Fruit fly (Drosophila melanogaster): Measurements from ENCODE around the gene Tom.

Tom gene

dm6 chr3L:14952858-14953669, 16.1 kb upstream of the Tom start:
- TF ChIP-seq Snoo (tag; optimal IDR thresholded peaks at IDR 0.05), result no peak

- TF ChIP-seq Snoo (tag; optimal IDR thresholded peaks at IDR 0.05), result no peak
- no peak for TF ChIP-seq CG14655 (GFP tag; optimal IDR thresholded peaks at IDR 0.05)
- TF ChIP-seq fd96Ca (GFP tag; IDR thresholded peaks at IDR 0.05), result no peak
- TF ChIP-seq D1 (tag; optimal IDR thresholded peaks at IDR 0.05), result no peak
- no peak for TF ChIP-seq CG15710 (tag; optimal IDR thresholded peaks at IDR 0.05)
- TF ChIP-seq CG8301 (tag; optimal IDR thresholded peaks at IDR 0.05), result no peak
- no peak for TF ChIP-seq CG34367 (tag; optimal IDR thresholded peaks at IDR 0.05)
- TF ChIP-seq CG4496 (GFP tag; IDR thresholded peaks at IDR 0.05), result no peak
- no peak for TF ChIP-seq Ets98B (GFP tag; IDR thresholded peaks at IDR 0.05)
- TF ChIP-seq CG12605 (GFP tag; IDR thresholded peaks at IDR 0.05), result no peak
- TF ChIP-seq CG13204 (GFP tag; optimal IDR thresholded peaks at IDR 0.05), result no peak
Observed at dm6 chr3L:14956288-14957032, 12.7 kb upstream of the Tom start.

dm6 chr3L:14957033-14957328, 12.2 kb upstream of the Tom start:
- no peak for TF ChIP-seq CG13204 (GFP tag; optimal IDR thresholded peaks at IDR 0.05)
- TF ChIP-seq CG8301 (tag; optimal IDR thresholded peaks at IDR 0.05), result no peak
- TF ChIP-seq CG4496 (GFP tag; IDR thresholded peaks at IDR 0.05), result no peak
- TF ChIP-seq rn (GFP tag; IDR thresholded peaks at IDR 0.05), result no peak
- TF ChIP-seq CG15710 (tag; optimal IDR thresholded peaks at IDR 0.05), result no peak
- TF ChIP-seq CG10348 (GFP tag; IDR thresholded peaks at IDR 0.05), result no peak
- no peak for TF ChIP-seq CG8159 (tag; optimal IDR thresholded peaks at IDR 0.05)
- TF ChIP-seq gl (tag; optimal IDR thresholded peaks at IDR 0.05), result no peak
- TF ChIP-seq Ets98B (GFP tag; IDR thresholded peaks at IDR 0.05), result no peak
- TF ChIP-seq CG34367 (tag; optimal IDR thresholded peaks at IDR 0.05), result no peak
- TF ChIP-seq Pif1B (GFP tag; optimal IDR thresholded peaks at IDR 0.05), result no peak

dm6 chr3L:14958613-14959327, 10.4 kb upstream of the Tom start:
- no peak for TF ChIP-seq CG10348 (GFP tag; IDR thresholded peaks at IDR 0.05)
- TF ChIP-seq Pif1A (GFP tag; optimal IDR thresholded peaks at IDR 0.05), result no peak
- no peak for TF ChIP-seq CG17806 (tag; optimal IDR thresholded peaks at IDR 0.05)
- TF ChIP-seq D1 (tag; optimal IDR thresholded peaks at IDR 0.05), result no peak
- TF ChIP-seq CG8301 (tag; optimal IDR thresholded peaks at IDR 0.05), result no peak
- no peak for TF ChIP-seq Ets98B (GFP tag; IDR thresholded peaks at IDR 0.05)
- TF ChIP-seq CG9948 (tag; optimal IDR thresholded peaks at IDR 0.05), result no peak
- no peak for TF ChIP-seq CG15710 (tag; optimal IDR thresholded peaks at IDR 0.05)
- no peak for TF ChIP-seq rn (GFP tag; IDR thresholded peaks at IDR 0.05)
- TF ChIP-seq CG32121 (GFP tag; IDR thresholded peaks at IDR 0.05), result no peak
- TF ChIP-seq gl (tag; optimal IDR thresholded peaks at IDR 0.05), result no peak
- no peak for TF ChIP-seq EcR (GFP tag; optimal IDR thresholded peaks at IDR 0.05)
- no peak for TF ChIP-seq Snoo (tag; optimal IDR thresholded peaks at IDR 0.05)
- TF ChIP-seq CG12605 (GFP tag; IDR thresholded peaks at IDR 0.05), result no peak
- no peak for TF ChIP-seq CG8159 (tag; optimal IDR thresholded peaks at IDR 0.05)

- TF ChIP-seq CG8159 (tag; optimal IDR thresholded peaks at IDR 0.05) (no peak), CG15710 (tag; optimal IDR thresholded peaks at IDR 0.05) (no peak), Snoo (tag; optimal IDR thresholded peaks at IDR 0.05) (no peak), CG32121 (GFP tag; IDR thresholded peaks at IDR 0.05) (no peak), Pif1B (GFP tag; optimal IDR thresholded peaks at IDR 0.05) (no peak), D1 (tag; optimal IDR thresholded peaks at IDR 0.05) (no peak), CG4496 (GFP tag; IDR thresholded peaks at IDR 0.05) (no peak), CG8301 (tag; optimal IDR thresholded peaks at IDR 0.05) (no peak), CG9948 (tag; optimal IDR thresholded peaks at IDR 0.05) (no peak), CG17806 (tag; optimal IDR thresholded peaks at IDR 0.05) (no peak), CG13204 (GFP tag; optimal IDR thresholded peaks at IDR 0.05) (no peak), CG10348 (GFP tag; IDR thresholded peaks at IDR 0.05) (no peak), CG34367 (tag; optimal IDR thresholded peaks at IDR 0.05) (no peak), fd96Ca (GFP tag; IDR thresholded peaks at IDR 0.05) (no peak), CG14655 (GFP tag; optimal IDR thresholded peaks at IDR 0.05) (no peak), gl (tag; optimal IDR thresholded peaks at IDR 0.05) (no peak), CG12605 (GFP tag; IDR thresholded peaks at IDR 0.05) (no peak), Ets98B (GFP tag; IDR thresholded peaks at IDR 0.05) (no peak), rn (GFP tag; IDR thresholded peaks at IDR 0.05) (no peak)
Observed at dm6 chr3L:14960549-14960948, 8.6 kb upstream of the Tom start.

DNA sequence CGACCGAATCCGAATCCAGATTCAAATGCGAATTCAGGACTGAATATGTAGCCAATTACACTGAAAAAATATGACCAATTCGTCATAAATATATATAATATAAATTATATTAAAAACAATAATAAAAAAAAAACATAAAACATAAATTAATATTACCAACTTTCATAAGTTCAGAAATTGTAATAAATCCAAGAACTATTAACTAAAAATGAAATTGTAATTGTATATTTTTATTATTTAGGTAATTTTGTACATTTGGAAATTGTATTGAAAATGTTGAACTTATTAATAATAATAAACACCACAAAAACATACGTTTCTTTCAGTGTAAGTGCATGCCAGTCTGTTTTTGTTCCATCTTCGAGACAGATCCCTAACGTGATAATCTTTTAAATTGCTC, 8.1 kb upstream of the Tom start:
- TF ChIP-seq CG8159 (tag; optimal IDR thresholded peaks at IDR 0.05), result no peak
- TF ChIP-seq D1 (tag; optimal IDR thresholded peaks at IDR 0.05), result no peak
- TF ChIP-seq CG13204 (GFP tag; optimal IDR thresholded peaks at IDR 0.05), result no peak
- no peak for TF ChIP-seq CG8301 (tag; optimal IDR thresholded peaks at IDR 0.05)
- TF ChIP-seq CG10348 (GFP tag; IDR thresholded peaks at IDR 0.05), result no peak
- TF ChIP-seq CG14655 (GFP tag; optimal IDR thresholded peaks at IDR 0.05), result no peak
- no peak for TF ChIP-seq CG9948 (tag; optimal IDR thresholded peaks at IDR 0.05)
- TF ChIP-seq CG34367 (tag; optimal IDR thresholded peaks at IDR 0.05), result no peak
